Fruit fly (Drosophila melanogaster) S2 (cell line): ENCODE data around the gene CG31798.

Source experiments
- CG8478 ChIP-seq: fragments of >200 bp; optimal IDR thresholded peaks from 2 replicates; lab custom pipeline; 2018
- CTCF ChIP-seq, 2 experiments: fragments of >200 bp; optimal IDR thresholded peaks; 2 replicates each; lab custom pipeline; 2018

Gene CG31798

dm6 chr2L:19413118-19413893, 19.3 kb downstream of the CG31798 start:
- TF ChIP-seq CTCF (optimal IDR thresholded peaks at IDR 0.05; lab: Kevin White, UChicago) (no peak), CG8478 (lab: Kevin White, UChicago) (no peak)

dm6 chr2L:19414233-19414749, 20.3 kb downstream of the CG31798 start:
- no peak for TF ChIP-seq CG8478 (lab: Kevin White, UChicago)
- TF ChIP-seq CTCF (optimal IDR thresholded peaks at IDR 0.05; lab: Kevin White, UChicago), result no peak

- TF ChIP-seq CG8478 (lab: Kevin White, UChicago) (no peak), CTCF (optimal IDR thresholded peaks at IDR 0.05; lab: Kevin White, UChicago) (peak; percentile 73 to 86)
These were observed 21.2 kb downstream of the CG31798 start for dm6 chr2L:19415133-19415532.

dm6 chr2L:19415859-19416258, 21.9 kb downstream of the CG31798 start:
- TF ChIP-seq CG8478 (lab: Kevin White, UChicago), result no peak
- TF ChIP-seq CTCF (optimal IDR thresholded peaks at IDR 0.05; lab: Kevin White, UChicago), result no peak

- TF ChIP-seq CG8478 (lab: Kevin White, UChicago) (no peak), CTCF (optimal IDR thresholded peaks at IDR 0.05; lab: Kevin White, UChicago) (peak; percentile 23 to 30)
These were observed 22.9 kb downstream of the CG31798 start, which contains the start of gene Lectin-galC1 for dm6 chr2L:19416602-19417497. TSS of gene Lectin-galC1 (plus strand) at chr2L:19417447.

dm6 chr2L:19418017-19418416, 24.1 kb downstream of the CG31798 start, which contains the start of gene lectin-37Da:
TSS of gene lectin-37Da (plus strand) at chr2L:19418317.
- TF ChIP-seq CG8478 (lab: Kevin White, UChicago) (no peak), CTCF (optimal IDR thresholded peaks at IDR 0.05; lab: Kevin White, UChicago) (no peak)

dm6 chr2L:19418872-19419271, 24.9 kb downstream of the CG31798 start, which contains the start of gene lectin-37Db:
TSS of gene lectin-37Db (plus strand) at chr2L:19419075.
- no peak for TF ChIP-seq CG8478 (lab: Kevin White, UChicago)
- TF ChIP-seq CTCF (optimal IDR thresholded peaks at IDR 0.05; lab: Kevin White, UChicago), result no peak

dm6 chr2L:19421573-19421972, 27.6 kb downstream of the CG31798 start:
- TF ChIP-seq CTCF (optimal IDR thresholded peaks at IDR 0.05; lab: Kevin White, UChicago) (no peak), CG8478 (lab: Kevin White, UChicago) (no peak)

- no peak for TF ChIP-seq CG8478 (lab: Kevin White, UChicago)
- TF ChIP-seq CTCF (optimal IDR thresholded peaks at IDR 0.05; lab: Kevin White, UChicago), result no peak
These were observed 28.7 kb downstream of the CG31798 start for dm6 chr2L:19422642-19423041.

- TF ChIP-seq CG8478 (lab: Kevin White, UChicago), result no peak
- no peak for TF ChIP-seq CTCF (optimal IDR thresholded peaks at IDR 0.05; lab: Kevin White, UChicago)
These were observed 29.6 kb downstream of the CG31798 start, which contains the start of the genes Alp12 and CG13085 for dm6 chr2L:19423467-19424122. TSS of gene Alp12 (plus strand) at chr2L:19424050. TSS of gene CG13085 (plus strand) at chr2L:19424050.

dm6 chr2L:19424307-19424902, 30.4 kb downstream of the CG31798 start:
- TF ChIP-seq CTCF (optimal IDR thresholded peaks at IDR 0.05; lab: Kevin White, UChicago), result no peak
- no peak for TF ChIP-seq CG8478 (lab: Kevin White, UChicago)

dm6 chr2L:19425105-19425504, 31.1 kb downstream of the CG31798 start:
- TF ChIP-seq CG8478 (lab: Kevin White, UChicago) (no peak), CTCF (optimal IDR thresholded peaks at IDR 0.05; lab: Kevin White, UChicago) (peak in 1 of 2 experiments; percentile 2)

- TF ChIP-seq CG8478 (lab: Kevin White, UChicago), result no peak
- peak; percentile 90 to 98 for TF ChIP-seq CTCF (optimal IDR thresholded peaks at IDR 0.05; lab: Kevin White, UChicago)
These were observed 31.9 kb downstream of the CG31798 start for dm6 chr2L:19425765-19426329.
